Worm (Caenorhabditis elegans): ENCODE data around the gene Y37E11AL.9.

DNA sequence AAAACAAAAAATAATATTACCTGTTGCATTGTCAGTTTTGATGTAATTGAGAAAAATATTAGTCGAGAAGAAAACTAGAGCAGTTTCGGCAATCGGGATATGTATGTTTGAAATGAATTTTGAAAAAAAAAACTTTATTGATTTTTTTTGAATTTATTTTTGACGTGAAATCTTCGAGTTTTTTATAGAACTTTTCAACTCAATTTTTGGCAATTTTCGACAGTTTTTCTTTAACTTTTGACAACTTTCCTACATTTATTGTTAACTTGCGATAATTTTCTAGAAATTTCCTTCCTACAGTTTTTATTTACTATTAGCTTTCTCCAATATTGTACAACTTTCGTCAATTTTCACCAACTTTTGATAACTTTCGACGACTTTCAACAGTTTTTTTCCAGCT lies 1.4 kb upstream of the Y37E11AL.9 start, which contains the start of gene Y37E11AL.12:
- no peak for TF ChIP-seq gmeb-1 (tag; optimal IDR thresholded peaks at IDR 0.05)
- no peak for TF ChIP-seq ama-1 (optimal IDR thresholded peaks at IDR 0.05)
- no peak for TF ChIP-seq fos-1 (tag; optimal IDR thresholded peaks at IDR 0.05)
- TF ChIP-seq C34F6.9 (tag; optimal IDR thresholded peaks at IDR 0.05), result no peak
- no peak for TF ChIP-seq aly-2 (tag; optimal IDR thresholded peaks at IDR 0.05)
- TF ChIP-seq dmd-4 (tag; optimal IDR thresholded peaks at IDR 0.05), result no peak
- no peak for TF ChIP-seq snpc-4 (tag; optimal IDR thresholded peaks at IDR 0.05)
- TF ChIP-seq ceh-16 (tag; optimal IDR thresholded peaks at IDR 0.05), result no peak
- no peak for TF ChIP-seq sma-9 (GFP tag; optimal IDR thresholded peaks at IDR 0.05)
- no peak for TF ChIP-seq sma-9 (tag; optimal IDR thresholded peaks at IDR 0.05)
- TF ChIP-seq egl-27 (tag; optimal IDR thresholded peaks at IDR 0.05), result no peak
- no peak for TF ChIP-seq skn-1 (tag; optimal IDR thresholded peaks at IDR 0.05)
- TF ChIP-seq alr-1 (tag; optimal IDR thresholded peaks at IDR 0.05), result no peak
- no peak for TF ChIP-seq ZK546.5 (tag; optimal IDR thresholded peaks at IDR 0.05)
- no peak for TF ChIP-seq nhr-6 (tag; optimal IDR thresholded peaks at IDR 0.05)
